Worm (Caenorhabditis elegans): ENCODE data around the gene F37C4.8.

F37C4.8 gene

ce11 chrIV:3844584-3844983 lies 36.4 kb downstream of the F37C4.8 start:
- TF ChIP-seq hmbx-1 (tag; optimal IDR thresholded peaks at IDR 0.05) (no peak), ama-1 (optimal IDR thresholded peaks at IDR 0.05) (no peak), ceh-13 (GFP tag; optimal IDR thresholded peaks at IDR 0.05) (no peak), hmg-4 (GFP tag; optimal IDR thresholded peaks at IDR 0.05) (no peak), B0310.2 (tag; optimal IDR thresholded peaks at IDR 0.05) (no peak), tbx-11 (GFP tag; IDR thresholded peaks at IDR 0.05) (no peak), tra-4 (tag; optimal IDR thresholded peaks at IDR 0.05) (no peak), flt-1 (GFP tag; IDR thresholded peaks at IDR 0.05) (no peak), ceh-36 (tag; optimal IDR thresholded peaks at IDR 0.05) (no peak), F13C5.2 (tag; optimal IDR thresholded peaks at IDR 0.05) (no peak), tbx-37 (GFP tag; conservative IDR thresholded peaks at IDR 0.05) (no peak), sea-1 (GFP tag; conservative IDR thresholded peaks at IDR 0.05) (no peak), ets-7 (tag; optimal IDR thresholded peaks at IDR 0.05) (no peak), scrt-1 (GFP tag; IDR thresholded peaks at IDR 0.05) (no peak)

ce11 chrIV:3844004-3844403 lies 37.0 kb downstream of the F37C4.8 start:
- TF ChIP-seq sea-1 (GFP tag; conservative IDR thresholded peaks at IDR 0.05), result no peak
- TF ChIP-seq ceh-36 (tag; optimal IDR thresholded peaks at IDR 0.05), result no peak
- no peak for TF ChIP-seq pes-1 (GFP tag; IDR thresholded peaks at IDR 0.05)
- TF ChIP-seq scrt-1 (GFP tag; IDR thresholded peaks at IDR 0.05), result no peak
- TF ChIP-seq hmg-4 (GFP tag; optimal IDR thresholded peaks at IDR 0.05), result peak; percentile 24

ce11 chrIV:3843019-3843527 lies 37.9 kb downstream of the F37C4.8 start:
- TF ChIP-seq hnd-1 (tag; optimal IDR thresholded peaks at IDR 0.05) (no peak), ceh-13 (GFP tag; optimal IDR thresholded peaks at IDR 0.05) (no peak), tbx-11 (GFP tag; IDR thresholded peaks at IDR 0.05) (no peak), scrt-1 (GFP tag; IDR thresholded peaks at IDR 0.05) (no peak), ceh-36 (tag; optimal IDR thresholded peaks at IDR 0.05) (peak; percentile 43)

- TF ChIP-seq ceh-36 (tag; optimal IDR thresholded peaks at IDR 0.05), result peak; percentile 47
- no peak for TF ChIP-seq tbx-37 (GFP tag; conservative IDR thresholded peaks at IDR 0.05)
- TF ChIP-seq sea-1 (GFP tag; conservative IDR thresholded peaks at IDR 0.05), result no peak
- no peak for TF ChIP-seq pes-1 (GFP tag; IDR thresholded peaks at IDR 0.05)
- no peak for TF ChIP-seq ets-7 (tag; optimal IDR thresholded peaks at IDR 0.05)
- TF ChIP-seq tra-4 (tag; optimal IDR thresholded peaks at IDR 0.05), result no peak
Observed at ce11 chrIV:3841607-3842006, 39.4 kb downstream of the F37C4.8 start.

ce11 chrIV:3840480-3840879 lies 40.5 kb downstream of the F37C4.8 start:
- TF ChIP-seq ama-1 (optimal IDR thresholded peaks at IDR 0.05) (no peak), ceh-13 (GFP tag; optimal IDR thresholded peaks at IDR 0.05) (no peak), ceh-36 (tag; optimal IDR thresholded peaks at IDR 0.05) (no peak), scrt-1 (GFP tag; IDR thresholded peaks at IDR 0.05) (no peak), hnd-1 (tag; optimal IDR thresholded peaks at IDR 0.05) (no peak)

ce11 chrIV:3839420-3839819 lies 41.6 kb downstream of the F37C4.8 start, which contains the start of gene F28F9.2:
TSS of gene F28F9.2 (plus strand) at chrIV:3839720.
- TF ChIP-seq scrt-1 (GFP tag; IDR thresholded peaks at IDR 0.05) (no peak), flt-1 (GFP tag; IDR thresholded peaks at IDR 0.05) (no peak), tbx-37 (GFP tag; conservative IDR thresholded peaks at IDR 0.05) (no peak), ets-7 (tag; optimal IDR thresholded peaks at IDR 0.05) (no peak), ceh-13 (GFP tag; optimal IDR thresholded peaks at IDR 0.05) (no peak), pes-1 (GFP tag; IDR thresholded peaks at IDR 0.05) (no peak), aly-1 (tag; optimal IDR thresholded peaks at IDR 0.05) (no peak), tra-4 (tag; optimal IDR thresholded peaks at IDR 0.05) (no peak), ama-1 (optimal IDR thresholded peaks at IDR 0.05) (no peak), hmg-4 (GFP tag; optimal IDR thresholded peaks at IDR 0.05) (no peak), tbx-11 (GFP tag; IDR thresholded peaks at IDR 0.05) (no peak), F13C5.2 (tag; optimal IDR thresholded peaks at IDR 0.05) (no peak), hmbx-1 (tag; optimal IDR thresholded peaks at IDR 0.05) (no peak), ceh-36 (tag; optimal IDR thresholded peaks at IDR 0.05) (no peak), B0310.2 (tag; optimal IDR thresholded peaks at IDR 0.05) (no peak), hnd-1 (tag; optimal IDR thresholded peaks at IDR 0.05) (no peak), sea-1 (GFP tag; conservative IDR thresholded peaks at IDR 0.05) (no peak)

- TF ChIP-seq sea-1 (GFP tag; conservative IDR thresholded peaks at IDR 0.05) (no peak), ets-7 (tag; optimal IDR thresholded peaks at IDR 0.05) (no peak), scrt-1 (GFP tag; IDR thresholded peaks at IDR 0.05) (no peak), tbx-11 (GFP tag; IDR thresholded peaks at IDR 0.05) (no peak), aly-1 (tag; optimal IDR thresholded peaks at IDR 0.05) (no peak), pes-1 (GFP tag; IDR thresholded peaks at IDR 0.05) (no peak), tbx-37 (GFP tag; conservative IDR thresholded peaks at IDR 0.05) (no peak), ceh-36 (tag; optimal IDR thresholded peaks at IDR 0.05) (no peak), F13C5.2 (tag; optimal IDR thresholded peaks at IDR 0.05) (no peak), flt-1 (GFP tag; IDR thresholded peaks at IDR 0.05) (no peak), ama-1 (optimal IDR thresholded peaks at IDR 0.05) (no peak), hmbx-1 (tag; optimal IDR thresholded peaks at IDR 0.05) (no peak), B0310.2 (tag; optimal IDR thresholded peaks at IDR 0.05) (no peak), hnd-1 (tag; optimal IDR thresholded peaks at IDR 0.05) (no peak)
Observed at ce11 chrIV:3838687-3839086, 42.3 kb downstream of the F37C4.8 start.

ce11 chrIV:3835065-3835464 lies 46.0 kb downstream of the F37C4.8 start, which contains the start of gene cal-3:
TSS of gene cal-3 (minus strand) at chrIV:3835165.
- TF ChIP-seq ceh-36 (tag; optimal IDR thresholded peaks at IDR 0.05), result no peak
- TF ChIP-seq aly-1 (tag; optimal IDR thresholded peaks at IDR 0.05), result no peak
- no peak for TF ChIP-seq ets-7 (tag; optimal IDR thresholded peaks at IDR 0.05)
- no peak for TF ChIP-seq scrt-1 (GFP tag; IDR thresholded peaks at IDR 0.05)
- TF ChIP-seq hnd-1 (tag; optimal IDR thresholded peaks at IDR 0.05), result no peak
- TF ChIP-seq F13C5.2 (tag; optimal IDR thresholded peaks at IDR 0.05), result no peak
- TF ChIP-seq sea-1 (GFP tag; conservative IDR thresholded peaks at IDR 0.05), result no peak
- TF ChIP-seq ama-1 (optimal IDR thresholded peaks at IDR 0.05), result no peak
- TF ChIP-seq tra-4 (tag; optimal IDR thresholded peaks at IDR 0.05), result no peak
- no peak for TF ChIP-seq B0310.2 (tag; optimal IDR thresholded peaks at IDR 0.05)
- no peak for TF ChIP-seq flt-1 (GFP tag; IDR thresholded peaks at IDR 0.05)
- no peak for TF ChIP-seq hmg-4 (GFP tag; optimal IDR thresholded peaks at IDR 0.05)
- no peak for TF ChIP-seq tbx-37 (GFP tag; conservative IDR thresholded peaks at IDR 0.05)
- no peak for TF ChIP-seq pes-1 (GFP tag; IDR thresholded peaks at IDR 0.05)
- TF ChIP-seq hmbx-1 (tag; optimal IDR thresholded peaks at IDR 0.05), result no peak
- TF ChIP-seq ceh-13 (GFP tag; optimal IDR thresholded peaks at IDR 0.05), result no peak
- TF ChIP-seq tbx-11 (GFP tag; IDR thresholded peaks at IDR 0.05), result no peak
